Fruit fly (Drosophila melanogaster) whole organism, embryonic: Measurements from ENCODE around the gene Hr4.

Source experiments
- Ada2b ChIP-seq: fragments of 200-800 bp; sonication (Bioruptor generic); IDR thresholded peaks from 2 replicates; pipeline ENCODE4 v1.3.6; 2022; ENCODE audit warnings: missing biosample characterization, missing genetic modification characterization
- Antp ChIP-seq: fragments of 200-800 bp; sonication (Bioruptor generic); optimal IDR thresholded peaks from 3 replicates; lab custom pipeline; 2016; ENCODE audit warnings: missing biosample characterization, missing genetic modification characterization
- CG10209 ChIP-seq: fragments of 200-800 bp; sonication (Bioruptor generic); optimal IDR thresholded peaks from 3 replicates; lab custom pipeline; 2017; ENCODE audit warnings: missing biosample characterization, mild to moderate bottlenecking, missing genetic modification characterization, missing genetic modification reagents
- CG10267 ChIP-seq: fragments of 200-800 bp; sonication (Bioruptor generic); optimal IDR thresholded peaks from 2 replicates; lab custom pipeline; 2018; ENCODE audit warnings: missing biosample characterization, mild to moderate bottlenecking, missing genetic modification characterization, moderate library complexity
- CG12236 ChIP-seq: fragments of 200-800 bp; sonication (Bioruptor generic); optimal IDR thresholded peaks from 2 replicates; lab custom pipeline; 2016; ENCODE audit warnings: missing biosample characterization, missing genetic modification characterization
- CG13424 ChIP-seq: fragments of 200-800 bp; sonication (Bioruptor generic); optimal IDR thresholded peaks from 2 replicates; lab custom pipeline; 2019; ENCODE audit warnings: missing biosample characterization, mild to moderate bottlenecking, missing genetic modification characterization, moderate library complexity
- CG15696 ChIP-seq: fragments of 200-800 bp; sonication (Bioruptor generic); optimal IDR thresholded peaks from 2 replicates; lab custom pipeline; 2019; ENCODE audit warnings: missing biosample characterization, mild to moderate bottlenecking, missing genetic modification characterization, moderate library complexity
- CG16779 ChIP-seq: fragments of 200-800 bp; sonication (Bioruptor generic); IDR thresholded peaks from 2 replicates; pipeline ENCODE4 v1.3.6; 2022; ENCODE audit warnings: missing biosample characterization, missing genetic modification characterization
- CG17361 ChIP-seq: fragments of 200-800 bp; sonication (Bioruptor generic); IDR thresholded peaks from 3 replicates; pipeline ENCODE4 v1.3.6; 2022; ENCODE audit warnings: missing biosample characterization, missing genetic modification characterization
- CG18764 ChIP-seq: fragments of 200-800 bp; sonication (Bioruptor generic); optimal IDR thresholded peaks from 3 replicates; lab custom pipeline; 2016; ENCODE audit warnings: missing biosample characterization, missing genetic modification characterization
- CG2120 ChIP-seq: fragments of 200-800 bp; sonication (Bioruptor generic); optimal IDR thresholded peaks from 3 replicates; lab custom pipeline; 2016; ENCODE audit warnings: missing biosample characterization, missing genetic modification characterization
- CG3281 ChIP-seq: fragments of 200-800 bp; sonication (Bioruptor generic); optimal IDR thresholded peaks from 3 replicates; lab custom pipeline; 2017; ENCODE audit warnings: missing biosample characterization, mild to moderate bottlenecking, missing genetic modification characterization
- CG4328 ChIP-seq: fragments of 200-800 bp; sonication (Bioruptor generic); optimal IDR thresholded peaks from 3 replicates; lab custom pipeline; 2017; ENCODE audit warnings: missing biosample characterization, missing genetic modification reagents, missing genetic modification characterization
- CG4854 ChIP-seq: fragments of 200-800 bp; sonication (Bioruptor generic); optimal IDR thresholded peaks from 2 replicates; lab custom pipeline; 2016; ENCODE audit warnings: missing biosample characterization, missing genetic modification characterization, inconsistent platforms
- CG6683 ChIP-seq: fragments of 200-800 bp; sonication (Bioruptor generic); optimal IDR thresholded peaks from 2 replicates; lab custom pipeline; 2017; ENCODE audit warnings: missing biosample characterization, mild to moderate bottlenecking, missing genetic modification characterization, missing genetic modification reagents
- CG9797 ChIP-seq: fragments of 200-800 bp; sonication (Bioruptor generic); optimal IDR thresholded peaks from 3 replicates; lab custom pipeline; 2018; ENCODE audit warnings: missing biosample characterization, mild to moderate bottlenecking, missing genetic modification characterization
- Camta ChIP-seq: fragments of 200-800 bp; sonication (Bioruptor generic); optimal IDR thresholded peaks from 2 replicates; lab custom pipeline; 2016; ENCODE audit warnings: missing biosample characterization, missing genetic modification characterization
- Dip2 ChIP-seq: fragments of 200-800 bp; sonication (Bioruptor generic); IDR thresholded peaks from 2 replicates; pipeline ENCODE4 v1.3.6; 2022; ENCODE audit warnings: missing biosample characterization, missing genetic modification characterization
- Drgx ChIP-seq: fragments of 200-800 bp; sonication (Bioruptor generic); IDR thresholded peaks from 2 replicates; pipeline ENCODE4 v1.3.6; 2022; ENCODE audit warnings: missing biosample characterization, missing genetic modification characterization
- H15 ChIP-seq: fragments of 200-800 bp; sonication (Bioruptor generic); IDR thresholded peaks from 3 replicates; pipeline ENCODE4 v1.3.6; 2022; ENCODE audit warnings: missing biosample characterization, missing genetic modification characterization
- Hmr ChIP-seq: fragments of 200-800 bp; sonication (Bioruptor generic); optimal IDR thresholded peaks from 3 replicates; lab custom pipeline; 2017; ENCODE audit warnings: mild to moderate bottlenecking, missing biosample characterization, missing genetic modification reagents, missing genetic modification characterization
- Hsf ChIP-seq: fragments of 200-800 bp; sonication (Bioruptor generic); optimal IDR thresholded peaks from 3 replicates; lab custom pipeline; 2016; ENCODE audit warnings: missing biosample characterization, missing genetic modification characterization
- Lhr ChIP-seq: fragments of 200-800 bp; sonication (Bioruptor generic); optimal IDR thresholded peaks from 3 replicates; lab custom pipeline; 2017; ENCODE audit warnings: mild to moderate bottlenecking, missing biosample characterization, missing genetic modification reagents, missing genetic modification characterization
- Six4 ChIP-seq: fragments of 200-800 bp; sonication (Bioruptor generic); optimal IDR thresholded peaks from 2 replicates; lab custom pipeline; 2016; ENCODE audit warnings: missing biosample characterization, missing genetic modification characterization
- Sry-δ ChIP-seq: fragments of 200-800 bp; sonication (Bioruptor generic); optimal IDR thresholded peaks from 2 replicates; lab custom pipeline; 2016; ENCODE audit warnings: missing biosample characterization, missing genetic modification characterization
- Stat92E ChIP-seq, 3 experiments: fragments of >200 bp in 2 of 3; fragments of 200-800 bp in 1 of 3; sonication (Bioruptor generic) in 1 of 3; optimal IDR thresholded peaks; 2 replicates each; lab custom pipeline; 2017 to 2019; ENCODE audit warnings: missing biosample characterization in 3 of 3, missing genetic modification characterization in 3 of 3, mild to moderate bottlenecking in 1 of 3, moderate library complexity in 1 of 3
- TFAM ChIP-seq: fragments of 200-800 bp; sonication (Bioruptor generic); optimal IDR thresholded peaks from 2 replicates; lab custom pipeline; 2017; ENCODE audit warnings: missing biosample characterization, missing genetic modification characterization, inconsistent platforms
- YL-1 ChIP-seq: fragments of 200-800 bp; sonication (Bioruptor generic); optimal IDR thresholded peaks from 3 replicates; lab custom pipeline; 2017; ENCODE audit warnings: missing biosample characterization, mild to moderate bottlenecking, missing genetic modification characterization
- ase ChIP-seq: fragments of 200-800 bp; sonication (Bioruptor generic); IDR thresholded peaks from 3 replicates; pipeline ENCODE4 v1.3.6; 2022; ENCODE audit warnings: missing biosample characterization, missing genetic modification characterization
- bowl ChIP-seq: fragments of 200-800 bp; sonication (Bioruptor generic); IDR thresholded peaks from 2 replicates; pipeline ENCODE4 v1.3.6; 2022; ENCODE audit warnings: missing biosample characterization, missing genetic modification characterization
- cad ChIP-seq: fragments of >200 bp; optimal IDR thresholded peaks from 2 replicates; lab custom pipeline; 2017; ENCODE audit warnings: missing biosample characterization, missing genetic modification characterization
- danr ChIP-seq: fragments of 200-800 bp; sonication (Bioruptor generic); IDR thresholded peaks from 2 replicates; pipeline ENCODE4 v1.3.6; 2022; ENCODE audit warnings: missing biosample characterization, missing genetic modification characterization
- exex ChIP-seq: fragments of 200-800 bp; sonication (Bioruptor generic); optimal IDR thresholded peaks from 4 replicates; lab custom pipeline; 2018; ENCODE audit warnings: missing biosample characterization, mild to moderate bottlenecking, missing genetic modification characterization, moderate library complexity
- fd3F ChIP-seq: fragments of 200-800 bp; sonication (Bioruptor generic); optimal IDR thresholded peaks from 2 replicates; lab custom pipeline; 2018; ENCODE audit warnings: missing biosample characterization, mild to moderate bottlenecking, missing genetic modification characterization, moderate library complexity
- fu2 ChIP-seq: fragments of 200-800 bp; sonication (Bioruptor generic); optimal IDR thresholded peaks from 2 replicates; lab custom pipeline; 2016; ENCODE audit warnings: missing biosample characterization, missing genetic modification characterization
- gfzf ChIP-seq: fragments of 200-800 bp; sonication (Bioruptor generic); optimal IDR thresholded peaks from 2 replicates; lab custom pipeline; 2016; ENCODE audit warnings: missing biosample characterization, mild to moderate bottlenecking, missing genetic modification characterization, moderate library complexity
- hbn ChIP-seq: fragments of 200-800 bp; sonication (Bioruptor generic); IDR thresholded peaks from 2 replicates; pipeline ENCODE4 v1.3.6; 2022; ENCODE audit warnings: missing biosample characterization, missing genetic modification characterization; ENCODE audit not compliant: partially characterized antibody
- ken ChIP-seq: fragments of 200-800 bp; sonication (Bioruptor generic); IDR thresholded peaks from 3 replicates; pipeline ENCODE4 v1.3.6; 2022; ENCODE audit warnings: missing biosample characterization, missing genetic modification characterization
- lbe ChIP-seq: fragments of 200-800 bp; sonication (Bioruptor generic); optimal IDR thresholded peaks from 2 replicates; lab custom pipeline; 2016; ENCODE audit warnings: missing biosample characterization, mild to moderate bottlenecking, missing genetic modification characterization
- lov ChIP-seq, 2 experiments: fragments of 200-800 bp in 1 of 2; fragments of >200 bp in 1 of 2; sonication (Bioruptor generic) in 1 of 2; IDR thresholded peaks in 1 of 2; optimal IDR thresholded peaks in 1 of 2; 2 replicates in 1 of 2; 3 replicates in 1 of 2; pipeline versions ENCODE4 v1.3.6 to Lab custom; 2017 to 2022; ENCODE audit warnings: missing biosample characterization in 1 of 2, missing genetic modification characterization in 1 of 2
- mld ChIP-seq: fragments of 200-800 bp; sonication (Bioruptor generic); IDR thresholded peaks from 3 replicates; pipeline ENCODE4 v1.3.6; 2022; ENCODE audit warnings: missing biosample characterization, missing genetic modification characterization; ENCODE audit not compliant: partially characterized antibody
- p53 ChIP-seq: fragments of 200-800 bp; sonication (Bioruptor generic); optimal IDR thresholded peaks from 2 replicates; lab custom pipeline; 2016; ENCODE audit warnings: missing biosample characterization, missing genetic modification characterization
- pzg ChIP-seq: fragments of 200-800 bp; sonication (Bioruptor generic); optimal IDR thresholded peaks from 3 replicates; lab custom pipeline; 2018; ENCODE audit warnings: missing biosample characterization, mild to moderate bottlenecking, missing genetic modification characterization, moderate library complexity
- rib ChIP-seq: fragments of 200-800 bp; sonication (Bioruptor generic); IDR thresholded peaks from 2 replicates; pipeline ENCODE4 v1.3.6; 2022; ENCODE audit warnings: missing biosample characterization, missing genetic modification characterization
- ro ChIP-seq: fragments of 200-800 bp; sonication (Bioruptor generic); IDR thresholded peaks from 2 replicates; pipeline ENCODE4 v1.3.6; 2022; ENCODE audit warnings: missing biosample characterization, missing genetic modification characterization
- seq ChIP-seq: fragments of 200-800 bp; sonication (Bioruptor generic); IDR thresholded peaks from 2 replicates; pipeline ENCODE4 v1.3.6; 2022; ENCODE audit warnings: missing biosample characterization, missing genetic modification characterization
- shn ChIP-seq: fragments of 200-800 bp; sonication (Bioruptor generic); optimal IDR thresholded peaks from 3 replicates; lab custom pipeline; 2016; ENCODE audit warnings: missing biosample characterization, missing genetic modification characterization
- sob ChIP-seq: fragments of 200-800 bp; sonication (Bioruptor generic); IDR thresholded peaks from 2 replicates; pipeline ENCODE4 v1.3.6; 2022; ENCODE audit warnings: missing biosample characterization, missing genetic modification characterization
- vfl ChIP-seq: fragments of 200-800 bp; sonication (Bioruptor generic); optimal IDR thresholded peaks from 2 replicates; lab custom pipeline; 2016; ENCODE audit warnings: missing biosample characterization, missing genetic modification characterization
- yki ChIP-seq: fragments of >200 bp; optimal IDR thresholded peaks from 3 replicates; lab custom pipeline; 2018

Gene Hr4

DNA sequence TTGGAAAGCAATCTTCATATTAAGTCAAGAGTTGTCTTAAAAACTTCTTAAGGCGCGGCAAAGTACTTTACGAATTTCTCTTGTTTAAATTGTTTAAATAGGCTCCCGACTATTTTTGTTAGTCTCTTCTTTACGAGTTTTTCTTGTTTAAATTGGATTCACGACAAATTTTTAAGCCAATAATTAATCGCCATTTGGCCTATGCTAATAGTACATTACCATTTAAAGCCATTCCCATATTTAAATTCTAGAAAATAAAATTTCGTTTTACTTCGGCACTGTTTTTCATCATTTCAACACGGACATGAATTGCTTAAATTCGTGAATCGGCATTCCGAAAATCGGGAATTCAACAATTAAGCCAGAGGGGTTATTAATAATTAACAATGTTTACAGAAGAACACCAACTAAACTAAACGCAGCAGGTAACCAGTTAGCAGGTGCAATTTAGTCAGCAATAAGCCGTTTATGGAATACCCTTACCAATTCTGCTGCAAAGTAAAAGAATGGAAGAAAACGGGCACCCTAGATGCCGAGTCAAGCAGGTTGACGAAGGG is 67.8 kb downstream of the Hr4 start (continued):
- peak; percentile 68 for TF ChIP-seq Antp
- TF ChIP-seq CG13424 (tag; lab: Kevin White, UChicago), result peak; percentile 79
- peak; percentile 54 for TF ChIP-seq p53 (GFP tag; lab: Kevin White, UChicago)
- no peak for TF ChIP-seq CG16779 (GFP tag; lab: Robert Waterston, UW)
- no peak for TF ChIP-seq lov (optimal IDR thresholded peaks at IDR 0.05; lab: Kevin White, UChicago)
- 0 out of 3 replicates have a peak, but pooled peaks have one; percentile 12 for TF ChIP-seq lov (GFP tag; IDR thresholded peaks at IDR 0.05; lab: Robert Waterston, UW)
- TF ChIP-seq shn (GFP tag; lab: Kevin White, UChicago), result peak; percentile 59
- peak; percentile 80 for TF ChIP-seq CG10209 (GFP tag; lab: Kevin White, UChicago)
- peak; percentile 79 for TF ChIP-seq CG2120 (GFP tag; lab: Kevin White, UChicago)
- peak; percentile 94 for TF ChIP-seq CG17361 (GFP tag; lab: Robert Waterston, UW)
- peak; percentile 66 for TF ChIP-seq Camta (GFP tag; lab: Kevin White, UChicago)
- TF ChIP-seq Ada2b (GFP tag; lab: Robert Waterston, UW), result peak; percentile 51; the same call in 1 of the 2 replicates
- peak; percentile 38 for TF ChIP-seq seq (GFP tag; lab: Robert Waterston, UW)
- TF ChIP-seq hbn (GFP tag; lab: Robert Waterston, UW), result no peak
- TF ChIP-seq fd3F (GFP tag; lab: Kevin White, UChicago), result peak; percentile 65
- TF ChIP-seq exex (tag; lab: Kevin White, UChicago), result peak; percentile 17
- peak; percentile 54 for TF ChIP-seq ase (GFP tag; lab: Robert Waterston, UW)
- TF ChIP-seq CG4854, result peak; percentile 55
- TF ChIP-seq CG9797 (GFP tag; lab: Kevin White, UChicago), result no peak
- peak; percentile 81 for TF ChIP-seq CG3281 (GFP tag; lab: Kevin White, UChicago)
- TF ChIP-seq cad (GFP tag; lab: Kevin White, UChicago), result no peak
- TF ChIP-seq rib (GFP tag; lab: Robert Waterston, UW), result no peak
- peak; percentile 23 for TF ChIP-seq pzg (GFP tag; lab: Kevin White, UChicago)
- peak; percentile 41 for TF ChIP-seq CG18764 (GFP tag; lab: Kevin White, UChicago)
- TF ChIP-seq CG4328 (GFP tag; lab: Kevin White, UChicago), result peak; percentile 77
- no peak for TF ChIP-seq Stat92E (GFP tag; optimal IDR thresholded peaks at IDR 0.05; lab: Kevin White, UChicago)
- TF ChIP-seq mld, result no peak
- TF ChIP-seq yki (lab: Kevin White, UChicago), result no peak
- peak; percentile 41; the same call in 1 of the 2 replicates for TF ChIP-seq Drgx (GFP tag; lab: Robert Waterston, UW)
- peak; percentile 78 for TF ChIP-seq Hsf (GFP tag; lab: Kevin White, UChicago)
- TF ChIP-seq ro (GFP tag; lab: Robert Waterston, UW), result 0 out of 2 replicates have a peak, but pooled peaks have one; percentile 9
- no peak for TF ChIP-seq YL-1 (GFP tag; lab: Kevin White, UChicago)
- no peak for TF ChIP-seq Dip2
- peak; percentile 49; the same call in 1 of the 2 replicates for TF ChIP-seq danr (GFP tag; lab: Robert Waterston, UW)
- TF ChIP-seq H15 (GFP tag; lab: Robert Waterston, UW), result 0 out of 3 replicates have a peak, but pooled peaks have one; percentile 23
- peak; percentile 44 for TF ChIP-seq Six4 (GFP tag; lab: Kevin White, UChicago)
- peak; percentile 59 for TF ChIP-seq vfl (GFP tag; lab: Kevin White, UChicago)
- peak; percentile 26 for TF ChIP-seq Sry-δ (GFP tag; lab: Kevin White, UChicago)
- TF ChIP-seq Hmr (GFP tag; lab: Kevin White, UChicago), result peak; percentile 72
- peak; percentile 69 for TF ChIP-seq CG15696 (tag; lab: Kevin White, UChicago)
- no peak for TF ChIP-seq ken (GFP tag; lab: Robert Waterston, UW)
- TF ChIP-seq gfzf (GFP tag; lab: Kevin White, UChicago), result peak; percentile 57
- TF ChIP-seq bowl (GFP tag; lab: Robert Waterston, UW), result no peak
- 0 out of 2 replicates have a peak, but pooled peaks have one; percentile 29 for TF ChIP-seq sob (GFP tag; lab: Robert Waterston, UW)
- TF ChIP-seq CG10267 (tag; lab: Kevin White, UChicago), result peak; percentile 69
- TF ChIP-seq CG12236, result peak; percentile 9
- peak; percentile 60 for TF ChIP-seq Lhr
- TF ChIP-seq CG6683 (GFP tag; lab: Kevin White, UChicago), result no peak
- no peak for TF ChIP-seq TFAM
- no peak for TF ChIP-seq lbe (GFP tag; lab: Kevin White, UChicago)
- TF ChIP-seq fu2 (GFP tag; lab: Kevin White, UChicago), result peak; percentile 72
